Worm (Caenorhabditis elegans) whole organism, L3 larva: Measurements from ENCODE around the gene dct-16.

ENCODE experiments used
- R02D3.7 ChIP-seq: fragments of 150-350 bp; optimal IDR thresholded peaks from 2 replicates; lab custom pipeline; 2014; ENCODE audit warnings: missing biosample characterization, missing genetic modification characterization
- ZK546.5 ChIP-seq: sonication (generic microtip); optimal IDR thresholded peaks from 2 replicates; lab custom pipeline; 2017; ENCODE audit warnings: missing biosample characterization, missing genetic modification characterization
- ama-1 ChIP-seq: fragments of 150-350 bp; optimal IDR thresholded peaks from 2 replicates; lab custom pipeline; 2018
- ceh-16 ChIP-seq: sonication (generic microtip); optimal IDR thresholded peaks from 2 replicates; lab custom pipeline; 2017; ENCODE audit warnings: missing biosample characterization, missing genetic modification characterization
- ceh-82 ChIP-seq: fragments of 150-350 bp; optimal IDR thresholded peaks from 2 replicates; lab custom pipeline; 2014; ENCODE audit warnings: missing biosample characterization, missing genetic modification characterization
- ceh-9 ChIP-seq: sonication (generic microtip); optimal IDR thresholded peaks from 2 replicates; lab custom pipeline; 2018; ENCODE audit warnings: missing biosample characterization, missing genetic modification characterization
- egl-27 ChIP-seq: sonication (generic microtip); optimal IDR thresholded peaks from 4 replicates; lab custom pipeline; 2017; ENCODE audit warnings: missing biosample characterization, missing genetic modification reagents, missing genetic modification characterization
- egl-5 ChIP-seq: fragments of 150-350 bp; optimal IDR thresholded peaks from 2 replicates; lab custom pipeline; 2017; ENCODE audit warnings: missing biosample characterization, missing genetic modification reagents, missing genetic modification characterization, inconsistent platforms
- elt-2 ChIP-seq: sonication (generic microtip); optimal IDR thresholded peaks from 2 replicates; lab custom pipeline; 2016; ENCODE audit warnings: missing genetic modification reagents, mild to moderate bottlenecking, missing genetic modification characterization, missing compliant biosample characterization
- elt-3 ChIP-seq, 3 experiments: fragments of 150-350 bp in 1 of 3; sonication (generic microtip) in 2 of 3; optimal IDR thresholded peaks; 2 replicates in 2 of 3; 4 replicates in 1 of 3; lab custom pipeline; 2014 to 2017; ENCODE audit warnings: missing biosample characterization in 3 of 3, missing genetic modification characterization in 3 of 3
- fkh-10 ChIP-seq: sonication (generic microtip); optimal IDR thresholded peaks from 2 replicates; lab custom pipeline; 2017; ENCODE audit warnings: missing biosample characterization, missing genetic modification reagents, missing genetic modification characterization
- fos-1 ChIP-seq: fragments of 150-350 bp; optimal IDR thresholded peaks from 2 replicates; lab custom pipeline; 2014; ENCODE audit warnings: missing biosample characterization, missing genetic modification characterization
- jun-1 ChIP-seq: fragments of 150-350 bp; optimal IDR thresholded peaks from 2 replicates; lab custom pipeline; 2014; ENCODE audit warnings: missing biosample characterization, missing genetic modification reagents, missing genetic modification characterization
- lin-15B ChIP-seq: fragments of 150-350 bp; optimal IDR thresholded peaks from 2 replicates; lab custom pipeline; 2014; ENCODE audit warnings: missing biosample characterization, missing genetic modification characterization
- lsy-12 ChIP-seq: sonication (generic microtip); optimal IDR thresholded peaks from 2 replicates; lab custom pipeline; 2016; ENCODE audit warnings: mild to moderate bottlenecking, missing genetic modification characterization, missing compliant biosample characterization
- nfya-1 ChIP-seq: sonication (generic microtip); optimal IDR thresholded peaks from 2 replicates; lab custom pipeline; 2017; ENCODE audit warnings: missing genetic modification characterization, mild to moderate bottlenecking, missing compliant biosample characterization, antibody characterized with exemption, moderate library complexity; ENCODE audit not compliant: insufficient read depth
- nhr-11 ChIP-seq: fragments of 150-350 bp; optimal IDR thresholded peaks from 2 replicates; lab custom pipeline; 2014; ENCODE audit warnings: missing biosample characterization, missing genetic modification characterization
- nhr-12 ChIP-seq: fragments of 150-350 bp; optimal IDR thresholded peaks from 2 replicates; lab custom pipeline; 2014; ENCODE audit warnings: missing biosample characterization, missing genetic modification characterization
- nhr-28 ChIP-seq: fragments of 150-350 bp; optimal IDR thresholded peaks from 2 replicates; lab custom pipeline; 2014; ENCODE audit warnings: missing biosample characterization, missing genetic modification characterization
- nhr-43 ChIP-seq: sonication (generic microtip); optimal IDR thresholded peaks from 2 replicates; lab custom pipeline; 2016; ENCODE audit warnings: mild to moderate bottlenecking, missing genetic modification characterization, missing compliant biosample characterization; ENCODE audit not compliant: poor library complexity, severe bottlenecking
- nhr-67 ChIP-seq: fragments of 150-350 bp; optimal IDR thresholded peaks from 2 replicates; lab custom pipeline; 2014; ENCODE audit warnings: missing biosample characterization, missing genetic modification characterization
- nhr-76 ChIP-seq: fragments of 150-350 bp; sonication (generic microtip); optimal IDR thresholded peaks from 5 replicates; lab custom pipeline; 2014; ENCODE audit warnings: missing biosample characterization, missing genetic modification characterization
- pha-4 ChIP-seq: fragments of 150-350 bp; optimal IDR thresholded peaks from 2 replicates; lab custom pipeline; 2014; ENCODE audit warnings: missing biosample characterization, missing genetic modification reagents, missing genetic modification characterization
- pqm-1 ChIP-seq: fragments of 150-350 bp; optimal IDR thresholded peaks from 2 replicates; lab custom pipeline; 2017; ENCODE audit warnings: missing biosample characterization, missing genetic modification characterization, inconsistent platforms
- snpc-4 ChIP-seq: fragments of 150-350 bp; optimal IDR thresholded peaks from 2 replicates; lab custom pipeline; 2014; ENCODE audit warnings: missing biosample characterization, missing genetic modification characterization
- tbx-2 ChIP-seq: sonication (generic microtip); optimal IDR thresholded peaks from 2 replicates; lab custom pipeline; 2016; ENCODE audit warnings: mild to moderate bottlenecking, missing genetic modification characterization, missing compliant biosample characterization
- unc-39 ChIP-seq: sonication (generic microtip); optimal IDR thresholded peaks from 4 replicates; lab custom pipeline; 2017; ENCODE audit warnings: missing biosample characterization, missing genetic modification characterization
- unc-62 ChIP-seq: fragments of 150-350 bp; sonication (generic microtip); optimal IDR thresholded peaks from 4 replicates; lab custom pipeline; 2014; ENCODE audit warnings: missing biosample characterization, missing genetic modification reagents, missing genetic modification characterization
- zag-1 ChIP-seq: fragments of 150-350 bp; optimal IDR thresholded peaks from 2 replicates; lab custom pipeline; 2014; ENCODE audit warnings: missing biosample characterization, missing genetic modification characterization
- ztf-4 ChIP-seq: fragments of 150-350 bp; optimal IDR thresholded peaks from 2 replicates; lab custom pipeline; 2014; ENCODE audit warnings: missing biosample characterization, missing genetic modification characterization

Gene dct-16

DNA sequence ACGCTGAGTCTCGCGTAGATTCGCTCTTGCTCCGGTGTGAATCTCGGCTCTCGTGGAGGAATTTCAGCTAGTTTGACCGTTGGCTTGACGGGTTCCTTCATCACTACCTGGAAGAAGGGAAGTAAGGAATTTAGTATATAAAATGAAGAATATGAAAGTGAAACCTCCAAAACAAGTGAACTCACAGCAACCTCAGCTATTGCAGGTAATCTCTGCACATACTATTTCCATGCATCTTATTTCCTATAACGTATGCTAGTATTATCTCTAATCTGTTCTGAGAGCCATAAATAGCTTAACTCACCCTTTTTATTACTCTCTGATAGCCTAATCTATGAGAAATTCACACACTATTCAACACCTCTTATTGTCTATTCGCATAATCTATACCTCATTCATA, 6.1 kb upstream of the dct-16 start, which contains the start of gene Y38H6C.4:
Gene Y38H6C.4, minus strand, starts transcription at position 101 of the 400 bp plus-strand sequence.
- no peak for TF ChIP-seq nhr-28 (tag; lab: Kevin White, UChicago)
- TF ChIP-seq nfya-1, result no peak
- TF ChIP-seq ceh-16 (tag; lab: Kevin White, UChicago), result no peak
- TF ChIP-seq unc-39, result no peak
- no peak for TF ChIP-seq egl-5 (tag; lab: Kevin White, UChicago)

DNA sequence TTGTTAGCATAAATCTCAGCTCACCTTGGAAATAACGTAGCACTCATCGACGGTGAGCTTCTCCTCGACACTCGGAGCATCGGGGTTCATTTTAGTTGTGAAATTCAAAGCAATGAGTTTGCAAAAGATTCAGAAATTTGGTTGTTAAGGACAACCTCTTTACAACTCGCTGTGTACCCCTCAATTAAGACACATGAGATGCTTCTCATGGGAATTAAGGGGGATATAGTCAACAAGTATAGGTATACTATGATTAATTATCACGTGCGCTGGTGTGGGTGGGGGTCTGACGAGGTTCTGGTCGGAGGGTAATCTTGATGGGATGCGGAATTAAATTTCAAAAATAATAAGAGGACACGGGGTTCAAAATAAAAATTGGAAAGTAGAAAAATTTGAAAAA, 1.5 kb upstream of the dct-16 start, which contains the start of gene dct-14:
Gene dct-14, minus strand, starts transcription at position 101 of the 400 bp plus-strand sequence.
- TF ChIP-seq pha-4, result no peak
- TF ChIP-seq nhr-67 (tag; lab: Kevin White, UChicago), result no peak
- TF ChIP-seq nhr-28 (tag; lab: Kevin White, UChicago), result no peak
- no peak for TF ChIP-seq snpc-4 (tag; lab: Kevin White, UChicago)
- no peak for TF ChIP-seq unc-39

DNA sequence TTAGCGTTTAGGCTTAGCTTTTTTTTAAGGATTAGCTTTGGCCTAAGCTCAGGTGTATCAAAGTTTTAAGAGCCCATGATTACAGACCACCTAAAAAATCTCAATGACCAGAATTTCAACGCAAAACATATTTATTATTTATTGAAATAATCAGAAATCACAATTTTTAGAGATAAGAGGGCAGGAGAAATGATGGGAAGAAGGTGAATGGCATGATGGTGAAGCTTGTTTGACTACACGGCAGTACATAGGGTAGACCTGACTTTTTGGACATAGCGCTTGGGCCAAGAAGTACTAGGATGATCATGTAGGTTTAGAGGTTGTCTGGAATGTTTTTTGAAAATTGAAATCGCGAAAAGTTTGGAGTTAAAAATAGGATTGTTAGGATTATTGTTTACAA, 785 bp upstream of the dct-16 start:
- peak; percentile 30 for TF ChIP-seq elt-2 (tag; lab: Kevin White, UChicago)
- TF ChIP-seq nhr-28 (tag; lab: Kevin White, UChicago), result no peak
- peak; percentile 8 for TF ChIP-seq pqm-1

DNA sequence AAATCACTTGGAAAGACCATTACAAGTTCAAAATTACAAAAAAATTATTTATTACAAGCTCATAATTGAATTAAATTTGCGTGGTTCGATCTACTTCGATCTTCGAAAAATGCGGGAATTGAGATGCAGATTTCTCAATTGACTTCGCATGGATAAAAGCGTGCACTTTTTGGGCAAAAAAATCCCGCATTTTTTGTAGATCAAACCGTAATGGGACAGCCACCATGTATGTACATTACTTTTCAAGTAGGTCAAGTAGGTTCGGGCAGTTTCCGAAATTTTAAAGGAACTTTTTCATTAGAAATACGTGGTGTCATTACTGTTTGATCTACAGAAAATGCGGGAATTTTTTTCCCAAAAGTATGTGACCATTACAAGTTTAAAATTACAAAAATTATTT, 1.3 kb downstream of the dct-16 start:
- TF ChIP-seq fos-1 (tag; lab: Kevin White, UChicago) (peak; percentile 54), elt-2 (tag; lab: Kevin White, UChicago) (peak; percentile 51), unc-39 (no peak), jun-1 (no peak), elt-3 (tag; optimal IDR thresholded peaks at IDR 0.05; lab: Kevin White, UChicago) (no peak), nhr-43 (tag; lab: Kevin White, UChicago) (peak; percentile 2), R02D3.7 (no peak), tbx-2 (no peak), unc-62 (GFP tag; lab: Kevin White, UChicago) (no peak), lsy-12 (tag; lab: Kevin White, UChicago) (no peak), fkh-10 (GFP tag; lab: Kevin White, UChicago) (no peak), nhr-12 (tag; lab: Kevin White, UChicago) (no peak)

DNA sequence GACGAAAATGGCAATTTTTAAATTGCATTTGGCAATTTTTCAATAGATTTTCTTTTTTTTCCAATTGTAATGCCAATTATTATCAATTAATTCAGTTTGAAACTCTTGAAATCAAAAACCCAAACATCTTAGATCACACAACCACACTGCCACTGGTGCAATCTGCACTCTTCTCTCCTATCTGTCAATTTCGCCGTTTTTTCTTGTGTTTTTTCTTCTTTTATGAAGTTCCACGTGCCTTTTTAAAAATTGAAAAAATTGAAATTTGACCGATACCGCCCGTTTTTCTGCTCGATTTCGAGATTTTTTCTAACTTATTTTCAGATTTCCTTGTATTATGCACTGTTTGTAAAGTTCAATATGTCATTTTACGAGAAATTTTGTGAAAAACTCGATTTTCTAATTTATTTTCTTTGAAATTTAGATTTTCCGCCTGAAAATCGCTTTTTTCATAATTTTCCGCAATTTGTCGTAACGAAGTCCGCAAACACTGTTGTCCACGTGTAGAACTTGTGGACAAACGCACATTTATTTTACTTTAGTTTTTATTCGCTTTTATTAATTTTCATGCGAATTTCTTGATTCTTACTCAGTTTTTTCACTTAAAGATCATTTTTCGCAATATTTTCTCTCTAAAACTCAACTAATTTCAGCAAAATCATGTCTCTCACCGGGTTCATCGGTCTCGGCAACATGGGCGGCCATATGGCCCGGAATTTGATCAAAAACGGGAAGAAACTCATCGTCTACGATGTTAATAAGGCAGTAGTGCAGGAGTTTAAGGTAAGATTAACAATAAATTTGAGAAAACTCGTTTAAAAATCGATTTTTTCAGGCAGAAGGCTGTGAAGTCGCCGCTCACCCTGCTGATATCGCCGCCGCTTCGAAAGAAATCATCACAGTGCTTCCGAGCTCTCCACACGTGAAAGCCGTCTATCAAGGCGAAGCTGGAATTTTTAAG, 5.3 kb downstream of the dct-16 start, which contains the start of gene B0250.5:
Gene B0250.5, plus strand, starts transcription at position 654 of the 961 bp plus-strand sequence.
- peak; percentile 3 for TF ChIP-seq lin-15B
- no peak for TF ChIP-seq ztf-4 (tag; lab: Kevin White, UChicago)
- peak; percentile 27 for TF ChIP-seq elt-2 (tag; lab: Kevin White, UChicago)
- TF ChIP-seq nfya-1, result peak; percentile 42
- peak; percentile 21 for TF ChIP-seq pha-4
- no peak for TF ChIP-seq fos-1 (tag; lab: Kevin White, UChicago)
- TF ChIP-seq, all 47 proteins: peak for 4

DNA sequence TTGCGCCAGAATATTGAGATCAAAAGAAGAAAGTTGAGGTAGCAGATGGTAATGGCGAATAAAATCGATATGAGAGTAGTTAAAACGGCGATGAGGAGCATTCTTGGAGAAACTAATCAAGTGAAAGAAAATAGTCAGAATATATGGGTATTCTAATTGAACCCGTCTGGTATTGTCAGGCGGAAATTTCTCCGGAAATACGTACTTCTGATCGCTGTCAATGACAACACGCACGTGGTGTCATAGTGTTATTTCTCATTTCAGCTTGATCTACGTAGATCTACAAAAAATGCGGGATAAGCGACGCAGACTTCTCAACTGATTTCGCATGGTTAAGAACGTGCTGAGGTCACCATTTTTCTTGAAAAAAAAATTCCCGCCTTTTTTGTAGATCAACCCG, 6.5 kb downstream of the dct-16 start, which contains the start of gene srbc-79:
Gene srbc-79, minus strand, starts transcription at position 101 of the 400 bp plus-strand sequence.
- TF ChIP-seq zag-1 (tag; lab: Kevin White, UChicago) (no peak), egl-27 (tag; lab: Kevin White, UChicago) (no peak), egl-5 (tag; lab: Kevin White, UChicago) (no peak), R02D3.7 (no peak), ztf-4 (tag; lab: Kevin White, UChicago) (no peak), nhr-28 (tag; lab: Kevin White, UChicago) (no peak), unc-62 (GFP tag; lab: Kevin White, UChicago) (no peak), nhr-11 (tag; lab: Kevin White, UChicago) (no peak)

DNA sequence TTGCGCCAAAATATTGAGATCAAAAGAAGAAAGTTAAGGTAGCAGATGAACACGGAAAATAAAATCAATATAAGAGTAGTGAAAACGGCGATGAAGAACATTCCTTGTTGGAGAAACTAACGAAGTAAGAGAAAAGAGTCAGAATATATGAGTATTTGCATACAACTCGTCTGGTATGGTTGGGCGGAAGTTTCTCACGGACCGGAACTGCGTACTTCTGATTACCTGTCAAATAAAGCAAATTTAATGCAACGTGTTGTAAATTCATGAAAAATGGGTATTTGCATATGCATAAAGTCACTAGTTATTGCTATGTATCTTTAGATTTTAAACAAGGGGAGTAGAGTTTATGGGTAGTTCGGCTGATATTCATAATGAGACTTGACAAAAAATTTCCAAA, 9.8 kb downstream of the dct-16 start, which contains the start of gene srbc-78:
Gene srbc-78, minus strand, starts transcription at position 101 of the 400 bp plus-strand sequence.
- TF ChIP-seq pqm-1, result no peak
- TF ChIP-seq ama-1 (lab: Kevin White, UChicago), result no peak
- no peak for TF ChIP-seq pha-4
- no peak for TF ChIP-seq ZK546.5 (tag; lab: Kevin White, UChicago)
- no peak for TF ChIP-seq egl-27 (tag; lab: Kevin White, UChicago)
- TF ChIP-seq R02D3.7, result no peak
- no peak for TF ChIP-seq elt-3 (tag; optimal IDR thresholded peaks at IDR 0.05; lab: Kevin White, UChicago)
- TF ChIP-seq tbx-2, result no peak
- TF ChIP-seq fkh-10 (GFP tag; lab: Kevin White, UChicago), result no peak
- TF ChIP-seq ceh-82, result no peak
- no peak for TF ChIP-seq nhr-76 (tag; lab: Kevin White, UChicago)
- TF ChIP-seq unc-62 (GFP tag; lab: Kevin White, UChicago), result no peak
- TF ChIP-seq lsy-12 (tag; lab: Kevin White, UChicago), result no peak
- TF ChIP-seq ceh-9 (tag; lab: Kevin White, UChicago), result no peak
- TF ChIP-seq nhr-12 (tag; lab: Kevin White, UChicago), result no peak
